Fruit fly (Drosophila melanogaster) whole organism: ENCODE results near the gene CG6878.

ENCODE experiments used
- psq ChIP-seq: fragments of >200 bp; optimal IDR thresholded peaks from 2 replicates; lab custom pipeline; 2017
- usp ChIP-seq: fragments of >200 bp; optimal IDR thresholded peaks from 2 replicates; lab custom pipeline; 2017; ENCODE audit warnings: missing biosample characterization, missing genetic modification characterization, mixed read lengths

dm6 chr3L:15172404-15173055, 10.9 kb downstream of the CG6878 start:
- TF ChIP-seq psq (lab: Kevin White, UChicago) (no peak), usp (GFP tag; lab: Kevin White, UChicago) (no peak)
